Worm (Caenorhabditis elegans): ENCODE data around the gene str-37.

DNA sequence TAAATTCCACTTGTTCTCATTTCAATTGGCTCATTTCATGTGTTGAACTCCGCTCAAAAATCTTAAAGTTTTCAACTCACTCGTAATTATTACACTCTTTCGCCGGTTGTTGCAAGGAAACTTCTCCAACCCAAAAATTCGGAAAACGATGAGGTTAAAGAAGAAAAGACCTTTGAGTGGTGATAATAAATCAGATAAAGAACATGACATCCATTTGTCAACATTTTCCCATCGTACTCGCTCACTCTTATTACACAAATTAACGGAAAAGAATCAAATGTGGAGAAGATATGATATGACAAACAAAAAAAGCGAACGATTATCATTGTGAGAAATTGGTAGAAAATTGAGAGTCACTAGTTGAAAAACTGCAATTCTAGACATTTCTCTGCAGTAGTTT, 42.3 kb upstream of the str-37 start:
- no peak for TF ChIP-seq ama-1 (optimal IDR thresholded peaks at IDR 0.05)
- TF ChIP-seq ama-1 (GFP tag; optimal IDR thresholded peaks at IDR 0.05) = no peak
- TF ChIP-seq B0336.3 (GFP tag; IDR thresholded peaks at IDR 0.05) = no peak
- TF ChIP-seq F52B5.7 (tag; optimal IDR thresholded peaks at IDR 0.05) = no peak
- no peak for TF ChIP-seq F57C9.4 (tag; optimal IDR thresholded peaks at IDR 0.05)
- no peak for TF ChIP-seq pha-4 (tag; optimal IDR thresholded peaks at IDR 0.05)
- TF ChIP-seq Y79H2A.3 (GFP tag; conservative IDR thresholded peaks at IDR 0.05) = no peak
- TF ChIP-seq lin-40 (tag; optimal IDR thresholded peaks at IDR 0.05) = no peak
- no peak for TF ChIP-seq attf-6 (GFP tag; IDR thresholded peaks at IDR 0.05)
- no peak for TF ChIP-seq egl-44 (GFP tag; IDR thresholded peaks at IDR 0.05)
- TF ChIP-seq dpl-1 (GFP tag; optimal IDR thresholded peaks at IDR 0.05) = no peak
- no peak for TF ChIP-seq madf-10 (tag; optimal IDR thresholded peaks at IDR 0.05)
